Fruit fly (Drosophila melanogaster) whole organism, embryonic: ENCODE measurements around the gene Gbs-70E.
A peak's percentile ranks its signal among the peaks of the same experiment; 100 is the strongest.

Source experiments
- Asciz ChIP-seq: fragments of 200-800 bp; sonication (Bioruptor generic); optimal IDR thresholded peaks from 2 replicates; lab custom pipeline; 2017; ENCODE audit warnings: missing biosample characterization, mild to moderate bottlenecking, missing genetic modification characterization, missing genetic modification reagents
- Awh ChIP-seq: fragments of 200-800 bp; sonication (Bioruptor generic); IDR thresholded peaks from 2 replicates; pipeline ENCODE4, ENCODE4 v1.3.6; 2022; ENCODE audit warnings: missing biosample characterization, missing genetic modification characterization
- Bgb ChIP-seq: fragments of 200-800 bp; sonication (Bioruptor generic); IDR thresholded peaks from 2 replicates; pipeline ENCODE4 v1.3.6; 2022; ENCODE audit warnings: missing biosample characterization, missing genetic modification characterization; ENCODE audit not compliant: partially characterized antibody
- BtbVII ChIP-seq: fragments of 200-800 bp; sonication (Bioruptor generic); optimal IDR thresholded peaks from 3 replicates; lab custom pipeline; 2017; ENCODE audit warnings: missing biosample characterization, mild to moderate bottlenecking, missing genetic modification characterization
- C15 ChIP-seq: fragments of 200-800 bp; sonication (Bioruptor generic); IDR thresholded peaks from 3 replicates; pipeline ENCODE4 v1.3.6; 2022; ENCODE audit warnings: missing biosample characterization, missing genetic modification characterization
- CG10267 ChIP-seq: fragments of 200-800 bp; sonication (Bioruptor generic); optimal IDR thresholded peaks from 2 replicates; lab custom pipeline; 2018; ENCODE audit warnings: missing biosample characterization, mild to moderate bottlenecking, missing genetic modification characterization, moderate library complexity
- CG10462 ChIP-seq: fragments of 200-800 bp; sonication (Bioruptor generic); optimal IDR thresholded peaks from 2 replicates; lab custom pipeline; 2016; ENCODE audit warnings: missing biosample characterization, missing genetic modification characterization
- CG11695 ChIP-seq: fragments of 200-800 bp; sonication (Bioruptor generic); IDR thresholded peaks from 3 replicates; pipeline ENCODE4 v1.3.6; 2022; ENCODE audit warnings: missing biosample characterization, missing genetic modification characterization
- CG12071 ChIP-seq: fragments of 200-800 bp; sonication (Bioruptor generic); optimal IDR thresholded peaks from 3 replicates; lab custom pipeline; 2018; ENCODE audit warnings: missing biosample characterization, mild to moderate bottlenecking, missing genetic modification characterization
- CG12659 ChIP-seq: fragments of 200-800 bp; sonication (Bioruptor generic); optimal IDR thresholded peaks from 3 replicates; lab custom pipeline; 2017; ENCODE audit warnings: mild to moderate bottlenecking, missing biosample characterization, missing genetic modification reagents, missing genetic modification characterization
- CG13624 ChIP-seq: fragments of 200-800 bp; sonication (Bioruptor generic); optimal IDR thresholded peaks from 2 replicates; lab custom pipeline; 2016; ENCODE audit warnings: missing biosample characterization, missing genetic modification characterization
- CG13894 ChIP-seq: fragments of 200-800 bp; sonication (Bioruptor generic); optimal IDR thresholded peaks from 3 replicates; lab custom pipeline; 2018; ENCODE audit warnings: missing biosample characterization, mild to moderate bottlenecking, missing genetic modification characterization, moderate library complexity
- CG15269 ChIP-seq: fragments of 200-800 bp; sonication (Bioruptor generic); optimal IDR thresholded peaks from 2 replicates; lab custom pipeline; 2018; ENCODE audit warnings: missing biosample characterization, mild to moderate bottlenecking, missing genetic modification characterization, moderate library complexity
- CG15514 ChIP-seq: fragments of 200-800 bp; sonication (Bioruptor generic); optimal IDR thresholded peaks from 3 replicates; lab custom pipeline; 2017; ENCODE audit warnings: missing biosample characterization, missing genetic modification characterization, mild to moderate bottlenecking, moderate library complexity, missing genetic modification reagents
- CG15601 ChIP-seq: fragments of 200-800 bp; sonication (Bioruptor generic); optimal IDR thresholded peaks from 3 replicates; lab custom pipeline; 2019; ENCODE audit warnings: missing biosample characterization, mild to moderate bottlenecking, missing genetic modification characterization, moderate library complexity
- CG33557 ChIP-seq: fragments of 200-800 bp; sonication (Bioruptor generic); optimal IDR thresholded peaks from 2 replicates; lab custom pipeline; 2019; ENCODE audit warnings: missing biosample characterization, mild to moderate bottlenecking, missing genetic modification characterization, moderate library complexity
- CG3838 ChIP-seq: fragments of 200-800 bp; sonication (Bioruptor generic); optimal IDR thresholded peaks from 3 replicates; lab custom pipeline; 2016; ENCODE audit warnings: missing biosample characterization, missing genetic modification characterization
- CG4424 ChIP-seq: fragments of 200-800 bp; sonication (Bioruptor generic); optimal IDR thresholded peaks from 3 replicates; lab custom pipeline; 2016; ENCODE audit warnings: missing biosample characterization, missing genetic modification characterization
- CG4854 ChIP-seq: fragments of 200-800 bp; sonication (Bioruptor generic); optimal IDR thresholded peaks from 2 replicates; lab custom pipeline; 2016; ENCODE audit warnings: missing biosample characterization, missing genetic modification characterization, inconsistent platforms
- CG6272 ChIP-seq: fragments of 200-800 bp; sonication (Bioruptor generic); IDR thresholded peaks from 2 replicates; pipeline ENCODE4 v1.3.6; 2022; ENCODE audit warnings: missing biosample characterization, missing genetic modification characterization
- CG6813 ChIP-seq: fragments of 200-800 bp; sonication (Bioruptor generic); optimal IDR thresholded peaks from 2 replicates; lab custom pipeline; 2017; ENCODE audit warnings: missing biosample characterization, missing genetic modification characterization, mild to moderate bottlenecking, moderate library complexity, missing genetic modification reagents
- Elba2 ChIP-seq: fragments of 200-800 bp; sonication (Bioruptor generic); optimal IDR thresholded peaks from 3 replicates; lab custom pipeline; 2016; ENCODE audit warnings: missing biosample characterization, missing genetic modification characterization
- Ets65A ChIP-seq: fragments of 200-800 bp; sonication (Bioruptor generic); peaks from one replicate; lab custom pipeline; 2016; ENCODE audit warnings: missing biosample characterization, missing genetic modification characterization
- Fer3 ChIP-seq: fragments of 200-800 bp; sonication (Bioruptor generic); optimal IDR thresholded peaks from 2 replicates; lab custom pipeline; 2018; ENCODE audit warnings: missing biosample characterization, mild to moderate bottlenecking, missing genetic modification characterization, moderate library complexity
- H15 ChIP-seq: fragments of 200-800 bp; sonication (Bioruptor generic); IDR thresholded peaks from 3 replicates; pipeline ENCODE4 v1.3.6; 2022; ENCODE audit warnings: missing biosample characterization, missing genetic modification characterization
- HHEX ChIP-seq: fragments of 200-800 bp; sonication (Bioruptor generic); optimal IDR thresholded peaks from 3 replicates; lab custom pipeline; 2017; ENCODE audit warnings: missing biosample characterization, mild to moderate bottlenecking, missing genetic modification characterization, missing genetic modification reagents
- HLH4C ChIP-seq: fragments of 200-800 bp; sonication (Bioruptor generic); IDR thresholded peaks from 3 replicates; pipeline ENCODE4 v1.3.6; 2022; ENCODE audit warnings: missing biosample characterization, missing genetic modification characterization; ENCODE audit not compliant: partially characterized antibody
- Hmr ChIP-seq: fragments of 200-800 bp; sonication (Bioruptor generic); optimal IDR thresholded peaks from 3 replicates; lab custom pipeline; 2017; ENCODE audit warnings: mild to moderate bottlenecking, missing biosample characterization, missing genetic modification reagents, missing genetic modification characterization
- Max ChIP-seq: fragments of 200-800 bp; sonication (Bioruptor generic); optimal IDR thresholded peaks from 2 replicates; lab custom pipeline; 2016; ENCODE audit warnings: missing biosample characterization, mild to moderate bottlenecking, missing genetic modification characterization
- Med ChIP-seq: fragments of 200-800 bp; sonication (Bioruptor generic); peaks from one replicate; lab custom pipeline; 2016; ENCODE audit warnings: missing biosample characterization, missing genetic modification characterization, mild to moderate bottlenecking, inconsistent platforms, moderate library complexity
- Pdp1 ChIP-seq, 2 experiments: fragments of 200-800 bp; sonication (Bioruptor generic); optimal IDR thresholded peaks; 3 replicates each; lab custom pipeline; 2016; ENCODE audit warnings: missing biosample characterization in 2 of 2, missing genetic modification characterization in 2 of 2, mild to moderate bottlenecking in 1 of 2, moderate library complexity in 1 of 2
- Six4 ChIP-seq: fragments of 200-800 bp; sonication (Bioruptor generic); optimal IDR thresholded peaks from 2 replicates; lab custom pipeline; 2016; ENCODE audit warnings: missing biosample characterization, missing genetic modification characterization
- ash1 ChIP-seq: fragments of 200-800 bp; sonication (Bioruptor generic); optimal IDR thresholded peaks from 2 replicates; lab custom pipeline; 2018; ENCODE audit warnings: missing biosample characterization, mild to moderate bottlenecking, missing genetic modification characterization
- bab2 ChIP-seq: fragments of 200-800 bp; sonication (Bioruptor generic); optimal IDR thresholded peaks from 2 replicates; lab custom pipeline; 2016; ENCODE audit warnings: missing biosample characterization, missing genetic modification characterization
- dpn ChIP-seq, 2 experiments: fragments of 200-800 bp; sonication (Bioruptor generic); optimal IDR thresholded peaks; 3 replicates each; lab custom pipeline; 2016; ENCODE audit warnings: missing biosample characterization in 2 of 2, missing genetic modification characterization in 2 of 2
- fu2 ChIP-seq: fragments of 200-800 bp; sonication (Bioruptor generic); optimal IDR thresholded peaks from 2 replicates; lab custom pipeline; 2016; ENCODE audit warnings: missing biosample characterization, missing genetic modification characterization
- gcm ChIP-seq: fragments of 200-800 bp; sonication (Bioruptor generic); optimal IDR thresholded peaks from 2 replicates; lab custom pipeline; 2019; ENCODE audit warnings: missing biosample characterization, mild to moderate bottlenecking, missing genetic modification characterization, moderate library complexity
- gfzf ChIP-seq: fragments of 200-800 bp; sonication (Bioruptor generic); optimal IDR thresholded peaks from 2 replicates; lab custom pipeline; 2016; ENCODE audit warnings: missing biosample characterization, mild to moderate bottlenecking, missing genetic modification characterization, moderate library complexity
- gro ChIP-seq: fragments of 200-800 bp; sonication (Bioruptor generic); optimal IDR thresholded peaks from 2 replicates; lab custom pipeline; 2016; ENCODE audit warnings: missing biosample characterization, missing genetic modification characterization
- hkb ChIP-seq, 2 experiments: fragments of 200-800 bp in 1 of 2; fragments of >200 bp in 1 of 2; sonication (Bioruptor generic) in 1 of 2; IDR thresholded peaks in 1 of 2; optimal IDR thresholded peaks in 1 of 2; 2 replicates each; pipeline versions ENCODE4 v1.3.6 to Lab custom; 2017 to 2022; ENCODE audit warnings: missing biosample characterization in 1 of 2, missing genetic modification characterization in 1 of 2
- kni ChIP-seq: fragments of 200-800 bp; sonication (Bioruptor generic); optimal IDR thresholded peaks from 3 replicates; lab custom pipeline; 2017; ENCODE audit warnings: mild to moderate bottlenecking, missing biosample characterization, missing genetic modification reagents, missing genetic modification characterization
- lola ChIP-seq, 3 experiments: fragments of >200 bp in 2 of 3; fragments of 200-800 bp in 1 of 3; sonication (Bioruptor generic) in 1 of 3; optimal IDR thresholded peaks; 2 replicates each; lab custom pipeline; 2017 to 2019; ENCODE audit warnings: missing biosample characterization in 3 of 3, missing genetic modification characterization in 3 of 3, mild to moderate bottlenecking in 1 of 3, moderate library complexity in 1 of 3
- nom ChIP-seq: fragments of 200-800 bp; sonication (Bioruptor generic); optimal IDR thresholded peaks from 2 replicates; lab custom pipeline; 2017; ENCODE audit warnings: missing biosample characterization, missing genetic modification characterization, mild to moderate bottlenecking, moderate library complexity, missing genetic modification reagents
- ranshi ChIP-seq: fragments of 200-800 bp; sonication (Bioruptor generic); IDR thresholded peaks from 2 replicates; pipeline ENCODE4 v1.3.6; 2022; ENCODE audit warnings: missing biosample characterization, missing genetic modification characterization
- sens ChIP-seq: fragments of 200-800 bp; sonication (Bioruptor generic); peaks from one replicate; lab custom pipeline; 2016; ENCODE audit warnings: missing biosample characterization, missing genetic modification characterization
- ssp ChIP-seq: fragments of 200-800 bp; sonication (Bioruptor generic); IDR thresholded peaks from 2 replicates; pipeline ENCODE4 v1.3.6; 2022; ENCODE audit warnings: missing biosample characterization, missing genetic modification characterization
- tio ChIP-seq: fragments of 200-800 bp; sonication (Bioruptor generic); optimal IDR thresholded peaks from 2 replicates; lab custom pipeline; 2017; ENCODE audit warnings: missing biosample characterization, missing genetic modification characterization, inconsistent platforms
- toy ChIP-seq: fragments of 200-800 bp; sonication (Bioruptor generic); IDR thresholded peaks from 2 replicates; pipeline ENCODE4 v1.3.6; 2022; ENCODE audit warnings: missing biosample characterization, missing genetic modification characterization
- tx ChIP-seq: fragments of 200-800 bp; sonication (Bioruptor generic); optimal IDR thresholded peaks from 2 replicates; lab custom pipeline; 2016; ENCODE audit warnings: missing biosample characterization, missing genetic modification characterization
- zen2 ChIP-seq: fragments of 200-800 bp; sonication (Bioruptor generic); IDR thresholded peaks from 3 replicates; pipeline ENCODE4 v1.3.6; 2022; ENCODE audit warnings: missing biosample characterization, missing genetic modification characterization; ENCODE audit not compliant: partially characterized antibody

Gene Gbs-70E

dm6 chr3L:14549215-14549614 lies 1.6 kb downstream of the Gbs-70E start (continued):
- TF ChIP-seq tio (GFP tag; lab: Kevin White, UChicago) (no peak), bab2 (GFP tag; lab: Kevin White, UChicago) (no peak), CG11695 (GFP tag; lab: Robert Waterston, UW) (0 out of 3 replicates have a peak, but pooled peaks have one; percentile 16), ssp (GFP tag; lab: Robert Waterston, UW) (no peak), nom (GFP tag; lab: Kevin White, UChicago) (no peak), Ets65A (GFP tag; lab: Kevin White, UChicago) (no peak), toy (GFP tag; lab: Robert Waterston, UW) (no peak), Six4 (GFP tag; lab: Kevin White, UChicago) (no peak), H15 (no peak), C15 (GFP tag; lab: Robert Waterston, UW) (no peak), kni (GFP tag; lab: Kevin White, UChicago) (peak; percentile 46), ash1 (GFP tag; lab: Kevin White, UChicago) (no peak), CG12071 (peak; percentile 30), Asciz (peak; percentile 19), Fer3 (peak; percentile 5), sens (GFP tag; lab: Kevin White, UChicago) (peak; percentile 78), gro (GFP tag; lab: Kevin White, UChicago) (peak; percentile 37), zen2 (GFP tag; lab: Robert Waterston, UW) (no peak), CG4854 (GFP tag; lab: Kevin White, UChicago) (peak; percentile 23), tx (GFP tag; lab: Kevin White, UChicago) (no peak), CG13624 (GFP tag; lab: Kevin White, UChicago) (no peak), gcm (GFP tag; lab: Kevin White, UChicago) (no peak), Elba2 (no peak), lola (GFP tag; optimal IDR thresholded peaks at IDR 0.05; lab: Kevin White, UChicago) (no peak), Max (GFP tag; lab: Kevin White, UChicago) (no peak), ranshi (no peak), dpn (GFP tag; optimal IDR thresholded peaks at IDR 0.05; lab: Kevin White, UChicago) (peak in 1 of 2 experiments; percentile 38), CG10462 (no peak), CG15269 (tag; lab: Kevin White, UChicago) (peak; percentile 12), CG6272 (GFP tag; lab: Robert Waterston, UW) (no peak), Med (GFP tag; lab: Kevin White, UChicago) (peak; percentile 70), CG3838 (GFP tag; lab: Kevin White, UChicago) (no peak), CG10267 (tag; lab: Kevin White, UChicago) (no peak), CG33557 (GFP tag; lab: Kevin White, UChicago) (peak; percentile 12), fu2 (GFP tag; lab: Kevin White, UChicago) (no peak), CG15601 (peak; percentile 30), Pdp1 (GFP tag; optimal IDR thresholded peaks at IDR 0.05; lab: Kevin White, UChicago) (peak in 1 of 2 experiments; percentile 18), HHEX (peak; percentile 55), HLH4C (no peak), Bgb (GFP tag; lab: Robert Waterston, UW) (no peak), CG12659 (GFP tag; lab: Kevin White, UChicago) (peak; percentile 20), gfzf (GFP tag; lab: Kevin White, UChicago) (no peak), hkb (optimal IDR thresholded peaks at IDR 0.05; lab: Kevin White, UChicago) (no peak), hkb (GFP tag; IDR thresholded peaks at IDR 0.05; lab: Robert Waterston, UW) (peak; percentile 60; the same call in 1 of the 2 replicates), CG6813 (GFP tag; lab: Kevin White, UChicago) (peak; percentile 49), Hmr (GFP tag; lab: Kevin White, UChicago) (peak; percentile 53), BtbVII (GFP tag; lab: Kevin White, UChicago) (no peak), CG13894 (tag; lab: Kevin White, UChicago) (no peak), CG15514 (GFP tag; lab: Kevin White, UChicago) (peak; percentile 29), Awh (GFP tag; lab: Robert Waterston, UW) (no peak), CG4424 (GFP tag; lab: Kevin White, UChicago) (no peak)
